Worm (Caenorhabditis elegans) whole organism, young adult: ENCODE data around the gene Y71H2AM.14.

ENCODE experiments used
- C06A6.2 ChIP-seq: fragments of 200-800 bp; sonication (Bioruptor generic); conservative IDR thresholded peaks from 2 replicates; pipeline ENCODE4 v1.3.6; 2022; ENCODE audit warnings: missing genetic modification characterization, missing compliant biosample characterization
- C17E4.6 ChIP-seq: fragments of 200-800 bp; sonication (Bioruptor generic); IDR thresholded peaks from 2 replicates; pipeline ENCODE4 v1.3.6; 2022; ENCODE audit warnings: missing genetic modification reagents, missing genetic modification characterization, missing compliant biosample characterization
- F10E7.11 ChIP-seq: sonication (generic microtip); optimal IDR thresholded peaks from 2 replicates; lab custom pipeline; 2017; ENCODE audit warnings: mild to moderate bottlenecking, missing genetic modification characterization, moderate library complexity, missing compliant biosample characterization
- F37B4.10 ChIP-seq: fragments of 200-800 bp; sonication (Bioruptor generic); IDR thresholded peaks from 2 replicates; pipeline ENCODE4 v1.3.6; 2022; ENCODE audit warnings: missing genetic modification characterization, missing compliant biosample characterization
- F39B2.1 ChIP-seq: fragments of 200-800 bp; sonication (Bioruptor generic); IDR thresholded peaks from 2 replicates; pipeline ENCODE4 v1.3.6; 2022; ENCODE audit warnings: missing genetic modification reagents, missing genetic modification characterization, missing compliant biosample characterization
- F57C9.4 ChIP-seq: sonication (generic microtip); optimal IDR thresholded peaks from 2 replicates; lab custom pipeline; 2017; ENCODE audit warnings: mild to moderate bottlenecking, missing genetic modification characterization, missing compliant biosample characterization
- T07F8.4 ChIP-seq: sonication (generic microtip); optimal IDR thresholded peaks from 2 replicates; lab custom pipeline; 2016; ENCODE audit warnings: mild to moderate bottlenecking, missing genetic modification characterization, moderate library complexity, missing compliant biosample characterization
- Y53F4B.3 ChIP-seq: fragments of 200-800 bp; sonication (Bioruptor generic); IDR thresholded peaks from 2 replicates; pipeline ENCODE4 v1.3.6; 2022; ENCODE audit warnings: missing genetic modification reagents, missing genetic modification characterization, missing compliant biosample characterization
- Y53G8AR.9 ChIP-seq: fragments of 200-800 bp; sonication (Bioruptor generic); conservative IDR thresholded peaks from 2 replicates; pipeline ENCODE4 v1.3.6; 2022; ENCODE audit warnings: missing genetic modification reagents, missing genetic modification characterization, missing compliant biosample characterization
- Y67H2A.10 ChIP-seq: fragments of 200-800 bp; sonication (Bioruptor generic); conservative IDR thresholded peaks from 2 replicates; pipeline ENCODE4 v1.3.6; 2022; ENCODE audit warnings: missing genetic modification reagents, missing genetic modification characterization, missing compliant biosample characterization
- Y79H2A.3 ChIP-seq: fragments of 200-800 bp; sonication (Bioruptor generic); conservative IDR thresholded peaks from 2 replicates; pipeline ENCODE4 v1.3.6; 2022; ENCODE audit warnings: missing genetic modification reagents, missing genetic modification characterization, missing compliant biosample characterization
- ZK185.1 ChIP-seq: sonication (generic microtip); optimal IDR thresholded peaks from 2 replicates; lab custom pipeline; 2016; ENCODE audit warnings: mild to moderate bottlenecking, missing genetic modification characterization, missing compliant biosample characterization; ENCODE audit not compliant: poor library complexity, severe bottlenecking
- akir-1 ChIP-seq: fragments of 200-800 bp; sonication (Bioruptor generic); optimal IDR thresholded peaks from 2 replicates; lab custom pipeline; 2018; ENCODE audit warnings: mild to moderate bottlenecking, missing genetic modification characterization, moderate library complexity, missing compliant biosample characterization
- atf-7 ChIP-seq: sonication (generic microtip); optimal IDR thresholded peaks from 2 replicates; lab custom pipeline; 2017; ENCODE audit warnings: mild to moderate bottlenecking, missing genetic modification characterization, missing compliant biosample characterization
- ceh-79 ChIP-seq: sonication (generic microtip); optimal IDR thresholded peaks from 2 replicates; lab custom pipeline; 2017; ENCODE audit warnings: mild to moderate bottlenecking, missing genetic modification characterization, missing compliant biosample characterization
- chd-7 ChIP-seq: sonication (generic microtip); optimal IDR thresholded peaks from 2 replicates; lab custom pipeline; 2016; ENCODE audit warnings: mild to moderate bottlenecking, missing genetic modification characterization, moderate library complexity, missing compliant biosample characterization
- dpl-1 ChIP-seq: fragments of 150-350 bp; optimal IDR thresholded peaks from 2 replicates; lab custom pipeline; 2014; ENCODE audit warnings: missing biosample characterization, missing genetic modification reagents, missing genetic modification characterization
- egl-44 ChIP-seq: fragments of 200-800 bp; sonication (Bioruptor generic); IDR thresholded peaks from 2 replicates; pipeline ENCODE4 v1.3.6; 2022; ENCODE audit warnings: missing genetic modification reagents, missing genetic modification characterization, missing compliant biosample characterization
- ets-4 ChIP-seq: fragments of 200-800 bp; sonication (Bioruptor generic); optimal IDR thresholded peaks from 2 replicates; lab custom pipeline; 2018; ENCODE audit warnings: mild to moderate bottlenecking, missing genetic modification characterization, missing compliant biosample characterization
- lin-26 ChIP-seq: fragments of 200-800 bp; sonication (Bioruptor generic); IDR thresholded peaks from 2 replicates; pipeline ENCODE4 v1.3.6; 2022; ENCODE audit warnings: missing genetic modification reagents, missing genetic modification characterization, missing compliant biosample characterization
- lin-35 ChIP-seq, 3 experiments: fragments of 150-350 bp in 2 of 3; sonication (generic microtip) in 1 of 3; optimal IDR thresholded peaks; 2 replicates each; lab custom pipeline; 2014 to 2018; ENCODE audit warnings: missing biosample characterization in 3 of 3, missing genetic modification characterization in 3 of 3, missing genetic modification reagents in 3 of 3
- lin-54 ChIP-seq: fragments of 200-800 bp; sonication (Bioruptor generic); optimal IDR thresholded peaks from 2 replicates; lab custom pipeline; 2018; ENCODE audit warnings: mild to moderate bottlenecking, missing genetic modification characterization, missing compliant biosample characterization
- lir-1 ChIP-seq: fragments of 200-800 bp; sonication (Bioruptor generic); conservative IDR thresholded peaks from 2 replicates; pipeline ENCODE4 v1.3.6; 2022; ENCODE audit warnings: missing genetic modification reagents, missing genetic modification characterization, missing compliant biosample characterization
- madf-10 ChIP-seq: sonication (generic microtip); optimal IDR thresholded peaks from 2 replicates; lab custom pipeline; 2016; ENCODE audit warnings: mild to moderate bottlenecking, missing genetic modification characterization, missing compliant biosample characterization
- madf-6 ChIP-seq: fragments of 200-800 bp; sonication (Bioruptor generic); IDR thresholded peaks from 2 replicates; pipeline ENCODE4 v1.3.6; 2022; ENCODE audit warnings: missing genetic modification reagents, missing genetic modification characterization, missing compliant biosample characterization
- madf-8 ChIP-seq: fragments of 200-800 bp; sonication (Bioruptor generic); conservative IDR thresholded peaks from 2 replicates; pipeline ENCODE4 v1.3.6; 2022; ENCODE audit warnings: missing genetic modification reagents, missing genetic modification characterization, missing compliant biosample characterization
- mel-28 ChIP-seq: sonication (generic microtip); optimal IDR thresholded peaks from 2 replicates; lab custom pipeline; 2016; ENCODE audit warnings: borderline replicate concordance, mild to moderate bottlenecking, missing genetic modification characterization, missing compliant biosample characterization
- nfya-1 ChIP-seq: sonication (generic microtip); optimal IDR thresholded peaks from 2 replicates; lab custom pipeline; 2017; ENCODE audit warnings: antibody characterized with exemption, missing compliant biosample characterization, missing genetic modification characterization, borderline replicate concordance; ENCODE audit not compliant: insufficient read depth
- nhr-120 ChIP-seq: fragments of 200-800 bp; sonication (Bioruptor generic); IDR thresholded peaks from 2 replicates; pipeline ENCODE4 v1.3.6; 2022; ENCODE audit warnings: missing genetic modification characterization, missing compliant biosample characterization
- nhr-27 ChIP-seq: fragments of 200-800 bp; sonication (Bioruptor generic); optimal IDR thresholded peaks from 2 replicates; lab custom pipeline; 2018; ENCODE audit warnings: mild to moderate bottlenecking, missing genetic modification characterization, moderate library complexity, missing compliant biosample characterization
- nhr-80 ChIP-seq: sonication (generic microtip); optimal IDR thresholded peaks from 2 replicates; lab custom pipeline; 2016; ENCODE audit warnings: missing genetic modification characterization, missing compliant biosample characterization
- nhr-90 ChIP-seq: sonication (generic microtip); optimal IDR thresholded peaks from 2 replicates; lab custom pipeline; 2016; ENCODE audit warnings: missing genotype, mild to moderate bottlenecking, missing genetic modification characterization, missing compliant biosample characterization
- pbrm-1 ChIP-seq: fragments of 200-800 bp; sonication (Bioruptor generic); IDR thresholded peaks from 2 replicates; pipeline ENCODE4 v1.3.6; 2022; ENCODE audit warnings: missing genetic modification reagents, missing genetic modification characterization, missing compliant biosample characterization
- pha-4 ChIP-seq: fragments of 150-350 bp; sonication (generic microtip); optimal IDR thresholded peaks from 2 replicates; lab custom pipeline; 2014; ENCODE audit warnings: missing biosample characterization, missing genetic modification reagents, missing genetic modification characterization
- rec-8 ChIP-seq, 2 experiments: sonication (generic microtip); optimal IDR thresholded peaks; 2 replicates each; lab custom pipeline; 2016; ENCODE audit warnings: mild to moderate bottlenecking in 2 of 2, missing genetic modification characterization in 2 of 2, missing genetic modification reagents in 2 of 2, missing genotype in 2 of 2, missing biosample characterization in 1 of 2, missing compliant biosample characterization in 1 of 2, moderate library complexity in 1 of 2
- rpc-1 ChIP-seq, 2 experiments: fragments of 150-350 bp in 1 of 2; sonication (generic microtip) in 1 of 2; optimal IDR thresholded peaks; 2 replicates each; lab custom pipeline; 2014 to 2018; ENCODE audit warnings: missing biosample characterization in 1 of 2, missing genetic modification characterization in 1 of 2, missing genetic modification reagents in 1 of 2, missing genotype in 1 of 2
- sea-2 ChIP-seq: fragments of 200-800 bp; sonication (Bioruptor generic); IDR thresholded peaks from 2 replicates; pipeline ENCODE4 v1.3.6; 2022; ENCODE audit warnings: missing genetic modification characterization, missing compliant biosample characterization
- snpc-1.1 ChIP-seq: sonication (generic microtip); optimal IDR thresholded peaks from 2 replicates; lab custom pipeline; 2017; ENCODE audit warnings: missing genetic modification characterization, mild to moderate bottlenecking, missing compliant biosample characterization, antibody characterized with exemption, moderate library complexity, missing genotype, missing genetic modification reagents; ENCODE audit not compliant: insufficient read depth
- snpc-1.3 ChIP-seq: sonication (generic microtip); optimal IDR thresholded peaks from 2 replicates; lab custom pipeline; 2017; ENCODE audit warnings: missing genetic modification characterization, mild to moderate bottlenecking, missing compliant biosample characterization, antibody characterized with exemption, moderate library complexity, missing genotype, missing genetic modification reagents; ENCODE audit not compliant: insufficient read depth
- tbp1 ChIP-seq: fragments of 200-800 bp; sonication (Bioruptor generic); optimal IDR thresholded peaks from 2 replicates; lab custom pipeline; 2018; ENCODE audit warnings: mild to moderate bottlenecking, missing genetic modification characterization, missing compliant biosample characterization
- tbx-9 ChIP-seq: sonication (generic microtip); optimal IDR thresholded peaks from 2 replicates; lab custom pipeline; 2016; ENCODE audit warnings: borderline replicate concordance, missing genetic modification characterization, inconsistent platforms, missing compliant biosample characterization
- unc-130 ChIP-seq: sonication (generic microtip); optimal IDR thresholded peaks from 2 replicates; lab custom pipeline; 2016; ENCODE audit warnings: missing genetic modification reagents, missing genetic modification characterization, missing compliant biosample characterization
- zim-3 ChIP-seq: sonication (generic microtip); optimal IDR thresholded peaks from 2 replicates; lab custom pipeline; 2017; ENCODE audit warnings: mild to moderate bottlenecking, missing genetic modification characterization, moderate library complexity, missing compliant biosample characterization
- ztf-25 ChIP-seq: fragments of 200-800 bp; sonication (Bioruptor generic); IDR thresholded peaks from 2 replicates; pipeline ENCODE4 v1.3.6; 2022; ENCODE audit warnings: missing genetic modification reagents, missing genetic modification characterization, missing compliant biosample characterization
- ztf-26 ChIP-seq: sonication (generic microtip); optimal IDR thresholded peaks from 2 replicates; lab custom pipeline; 2017; ENCODE audit warnings: missing genetic modification characterization, missing compliant biosample characterization
- ztf-28 ChIP-seq: fragments of 200-800 bp; sonication (Bioruptor generic); IDR thresholded peaks from 2 replicates; pipeline ENCODE4 v1.3.6; 2022; ENCODE audit warnings: missing genetic modification reagents, missing genetic modification characterization, missing compliant biosample characterization
- ztf-3 ChIP-seq: fragments of 200-800 bp; sonication (Bioruptor generic); optimal IDR thresholded peaks from 2 replicates; lab custom pipeline; 2018; ENCODE audit warnings: mild to moderate bottlenecking, missing genetic modification characterization, missing compliant biosample characterization

Gene Y71H2AM.14

ce11 chrIII:2785840-2786239 is 39.4 kb upstream of the Y71H2AM.14 start, which contains the start of gene Y71H2AM.20 (continued):
- TF ChIP-seq ztf-25 (GFP tag; lab: Robert Waterston, UW): no peak
- no peak for TF ChIP-seq mel-28 (tag; lab: Kevin White, UChicago)
- no peak for TF ChIP-seq ets-4 (GFP tag; lab: Kevin White, UChicago)
- peak; percentile 95 for TF ChIP-seq snpc-1.3 (tag; lab: Kevin White, UChicago)
- TF ChIP-seq C06A6.2 (GFP tag; lab: Robert Waterston, UW): 0 out of 2 replicates have a peak, but pooled peaks have one; percentile 24
- TF ChIP-seq unc-130: peak; percentile 35
- TF ChIP-seq lin-35 (GFP tag; optimal IDR thresholded peaks at IDR 0.05; lab: Kevin White, UChicago): peak; percentile 30 to 95 (median 34)
- peak; percentile 67; the same call in 1 of the 2 replicates for TF ChIP-seq egl-44
- no peak for TF ChIP-seq nhr-27 (tag; lab: Kevin White, UChicago)
- TF ChIP-seq tbp1 (GFP tag; lab: Kevin White, UChicago): peak; percentile 77
- TF ChIP-seq pha-4 (tag; lab: Kevin White, UChicago): peak; percentile 97
- TF ChIP-seq atf-7: peak; percentile 56
- TF ChIP-seq ceh-79 (tag; lab: Kevin White, UChicago): no peak
- TF ChIP-seq madf-6 (GFP tag; lab: Robert Waterston, UW): peak; percentile 90
- peak; percentile 79 for TF ChIP-seq C17E4.6
- peak; percentile 94 for TF ChIP-seq lin-54
- no peak for TF ChIP-seq F57C9.4 (tag; lab: Kevin White, UChicago)
- no peak for TF ChIP-seq akir-1 (GFP tag; lab: Kevin White, UChicago)
- TF ChIP-seq F10E7.11 (tag; lab: Kevin White, UChicago): no peak
- TF ChIP-seq Y67H2A.10 (GFP tag; lab: Robert Waterston, UW): peak; percentile 89
- peak; percentile 86 for TF ChIP-seq nhr-80
- peak; percentile 82; the same call in 1 of the 2 replicates for TF ChIP-seq ztf-28 (GFP tag; lab: Robert Waterston, UW)
- TF ChIP-seq madf-10: peak; percentile 87
- peak in 1 of 2 experiments; percentile 13 for TF ChIP-seq rec-8 (tag; optimal IDR thresholded peaks at IDR 0.05; lab: Kevin White, UChicago)
- no peak for TF ChIP-seq F39B2.1 (GFP tag; lab: Robert Waterston, UW)
- TF ChIP-seq nhr-90 (tag; lab: Kevin White, UChicago): peak; percentile 84
- no peak for TF ChIP-seq nfya-1 (tag; lab: Kevin White, UChicago)
- TF ChIP-seq F37B4.10 (GFP tag; lab: Robert Waterston, UW): no peak
- TF ChIP-seq Y53G8AR.9: peak; percentile 93
- no peak for TF ChIP-seq tbx-9 (tag; lab: Kevin White, UChicago)
- TF ChIP-seq madf-8 (GFP tag; lab: Robert Waterston, UW): peak; percentile 79
- peak; percentile 76; the same call in 1 of the 2 replicates for TF ChIP-seq lin-26 (GFP tag; lab: Robert Waterston, UW)
- TF ChIP-seq sea-2 (GFP tag; lab: Robert Waterston, UW): no peak
- peak; percentile 72 for TF ChIP-seq ztf-26
- peak; percentile 88 for TF ChIP-seq dpl-1 (GFP tag; lab: Kevin White, UChicago)
- peak; percentile 91 for TF ChIP-seq pbrm-1
- peak; percentile 88 for TF ChIP-seq lir-1
- no peak for TF ChIP-seq nhr-120
- peak; percentile 10 for TF ChIP-seq ztf-3 (GFP tag; lab: Kevin White, UChicago)
- TF ChIP-seq rpc-1 (optimal IDR thresholded peaks at IDR 0.05; lab: Kevin White, UChicago): peak; percentile 10
- no peak for TF ChIP-seq rpc-1 (tag; optimal IDR thresholded peaks at IDR 0.05; lab: Kevin White, UChicago)
- TF ChIP-seq Y79H2A.3: peak; percentile 74; the same call in 1 of the 2 replicates
- TF ChIP-seq zim-3 (tag; lab: Kevin White, UChicago): no peak
- peak; percentile 67 for TF ChIP-seq chd-7 (tag; lab: Kevin White, UChicago)
- TF ChIP-seq snpc-1.1 (tag; lab: Kevin White, UChicago): peak; percentile 71
- peak; percentile 71; the same call in 1 of the 2 replicates for TF ChIP-seq Y53F4B.3 (GFP tag; lab: Robert Waterston, UW)
- peak; percentile 93 for TF ChIP-seq ZK185.1
- peak; percentile 45 for TF ChIP-seq T07F8.4 (tag; lab: Kevin White, UChicago)
